Worm (Caenorhabditis elegans): ENCODE data around the gene gei-3.

The gei-3 gene

DNA sequence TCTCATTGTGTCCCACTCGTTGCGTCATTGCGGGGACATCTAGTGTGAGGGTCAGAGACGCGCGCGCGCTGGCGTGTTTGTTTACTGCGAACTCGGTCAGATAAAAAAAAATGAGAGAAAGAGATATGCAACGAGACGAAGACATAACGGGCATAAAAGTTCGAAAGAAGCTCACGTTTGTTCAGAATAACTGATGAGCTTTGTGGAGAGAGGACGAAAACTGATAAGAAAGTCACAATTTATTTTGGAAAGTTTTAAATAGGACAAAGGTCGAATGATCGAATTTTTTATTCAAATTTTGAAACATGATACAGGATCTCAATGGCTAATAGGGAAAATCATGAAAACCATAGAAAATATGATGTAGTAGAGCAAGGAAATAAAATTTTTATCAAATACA is 39.6 kb upstream of the gei-3 start:
- TF ChIP-seq K09A11.1 (tag; optimal IDR thresholded peaks at IDR 0.05; ENCODE audit: insufficient read depth), result no peak
- TF ChIP-seq F13H6.1 (tag; optimal IDR thresholded peaks at IDR 0.05), result no peak
- TF ChIP-seq pqm-1 (tag; optimal IDR thresholded peaks at IDR 0.05), result no peak
- peak; percentile 25 for TF ChIP-seq tbx-2 (tag; optimal IDR thresholded peaks at IDR 0.05)

ce11 chrX:12852575-12852974 is 39.1 kb upstream of the gei-3 start, which contains the start of gene chd-3:
chd-3 (minus strand) TSS chrX:12852601.
- TF ChIP-seq ceh-14 (tag; optimal IDR thresholded peaks at IDR 0.05) (no peak), hlh-30 (tag; optimal IDR thresholded peaks at IDR 0.05; ENCODE audit: insufficient read depth) (no peak), ceh-18 (tag; optimal IDR thresholded peaks at IDR 0.05) (no peak), unc-3 (GFP tag; conservative IDR thresholded peaks at IDR 0.05) (no peak), unc-3 (tag; optimal IDR thresholded peaks at IDR 0.05) (no peak), T23F11.4 (GFP tag; optimal IDR thresholded peaks at IDR 0.05) (no peak)

DNA sequence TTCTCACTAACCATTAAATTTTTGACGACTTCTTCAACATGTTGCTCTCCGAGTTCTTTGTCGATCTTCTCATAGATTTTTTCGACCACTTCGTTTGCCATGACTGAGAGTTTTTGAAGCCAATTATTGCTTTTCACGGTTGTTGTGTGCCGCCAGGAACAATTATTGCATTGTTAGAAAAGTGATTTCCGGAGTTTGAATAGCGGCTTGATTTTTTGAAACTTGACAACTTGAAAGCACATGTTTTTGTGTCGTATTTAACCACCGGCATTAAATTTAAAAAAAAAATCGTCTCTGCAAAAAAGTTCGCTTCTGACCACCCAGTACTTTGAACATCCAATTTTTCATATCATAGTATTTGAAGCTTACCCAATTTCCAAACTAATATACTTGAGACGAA is 32.6 kb upstream of the gei-3 start, which contains the start of gene C52G5.3:
Gene C52G5.3 (minus strand): TSS at position 101 of the 400 bp plus-strand sequence.
- TF ChIP-seq Y22D7AL.16 (tag; optimal IDR thresholded peaks at IDR 0.05), result no peak
- no peak for TF ChIP-seq F13H6.1 (tag; optimal IDR thresholded peaks at IDR 0.05)
- TF ChIP-seq rnt-1 (tag; optimal IDR thresholded peaks at IDR 0.05), result no peak
- no peak for TF ChIP-seq hlh-13 (GFP tag; optimal IDR thresholded peaks at IDR 0.05)
- no peak for TF ChIP-seq pat-9 (tag; optimal IDR thresholded peaks at IDR 0.05)
- no peak for TF ChIP-seq pros-1 (tag; optimal IDR thresholded peaks at IDR 0.05)
- TF ChIP-seq C08G9.2 (tag; optimal IDR thresholded peaks at IDR 0.05), result no peak
- TF ChIP-seq sox-4 (tag; optimal IDR thresholded peaks at IDR 0.05), result no peak
- no peak for TF ChIP-seq dve-1 (tag; optimal IDR thresholded peaks at IDR 0.05)
- no peak for TF ChIP-seq unc-3 (GFP tag; conservative IDR thresholded peaks at IDR 0.05)
- no peak for TF ChIP-seq unc-3 (tag; optimal IDR thresholded peaks at IDR 0.05)
- no peak for TF ChIP-seq ceh-9 (tag; optimal IDR thresholded peaks at IDR 0.05)
- no peak for TF ChIP-seq zip-5 (tag; optimal IDR thresholded peaks at IDR 0.05)

- TF ChIP-seq hlh-6 (tag; optimal IDR thresholded peaks at IDR 0.05), result no peak
These were observed 30.7 kb upstream of the gei-3 start for ce11 chrX:12844170-12844569.

DNA sequence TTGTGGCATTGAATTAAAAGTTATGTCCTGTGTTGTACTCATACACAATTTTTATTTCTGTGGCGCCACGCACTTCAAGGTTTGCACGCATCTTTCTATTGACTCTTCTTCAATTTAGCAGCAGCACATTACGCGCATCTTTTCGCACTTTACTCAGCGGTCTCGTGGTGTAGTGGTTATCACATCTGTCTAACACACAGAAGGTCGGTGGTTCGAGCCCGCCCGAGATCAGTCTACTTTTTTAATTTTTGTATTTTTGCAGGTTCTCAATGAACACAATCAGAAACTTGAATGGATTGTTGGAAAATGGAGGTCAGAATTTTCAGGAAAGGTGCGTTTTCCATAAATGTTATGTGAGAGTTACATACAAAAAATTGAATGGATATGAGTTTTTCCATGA is 30.1 kb upstream of the gei-3 start:
- TF ChIP-seq nfya-1 (tag; optimal IDR thresholded peaks at IDR 0.05) (no peak), hlh-30 (tag; optimal IDR thresholded peaks at IDR 0.05; ENCODE audit: insufficient read depth) (peak; percentile 5), unc-3 (GFP tag; conservative IDR thresholded peaks at IDR 0.05) (0 out of 2 replicates have a peak, but pooled peaks have one; percentile 16), unc-3 (tag; optimal IDR thresholded peaks at IDR 0.05) (no peak), ztf-16 (tag; optimal IDR thresholded peaks at IDR 0.05) (no peak), hlh-6 (tag; optimal IDR thresholded peaks at IDR 0.05) (peak; percentile 50), K02D7.2 (tag; optimal IDR thresholded peaks at IDR 0.05) (peak; percentile 11), hlh-15 (tag; optimal IDR thresholded peaks at IDR 0.05) (no peak), sox-2 (GFP tag; IDR thresholded peaks at IDR 0.05) (no peak), pha-4 (tag; optimal IDR thresholded peaks at IDR 0.05) (no peak), elt-2 (tag; optimal IDR thresholded peaks at IDR 0.05) (peak; percentile 59), tbx-2 (tag; optimal IDR thresholded peaks at IDR 0.05) (no peak), nhr-232 (tag; optimal IDR thresholded peaks at IDR 0.05) (peak; percentile 33), sox-4 (tag; optimal IDR thresholded peaks at IDR 0.05) (peak; percentile 9), C08G9.2 (tag; optimal IDR thresholded peaks at IDR 0.05) (peak; percentile 27), pat-9 (tag; optimal IDR thresholded peaks at IDR 0.05) (peak; percentile 47), sdc-2 (tag; optimal IDR thresholded peaks at IDR 0.05) (peak; percentile 30), hlh-13 (GFP tag; optimal IDR thresholded peaks at IDR 0.05) (no peak), lin-11 (tag; optimal IDR thresholded peaks at IDR 0.05) (peak; percentile 17), odd-2 (tag; optimal IDR thresholded peaks at IDR 0.05) (no peak), gmeb-2 (tag; optimal IDR thresholded peaks at IDR 0.05) (peak; percentile 31), ceh-6 (GFP tag; optimal IDR thresholded peaks at IDR 0.05) (peak; percentile 14), unc-86 (tag; optimal IDR thresholded peaks at IDR 0.05) (peak; percentile 13), C38D4.7 (GFP tag; optimal IDR thresholded peaks at IDR 0.05) (peak; percentile 38), Y22D7AL.16 (tag; optimal IDR thresholded peaks at IDR 0.05) (peak; percentile 20)

Data from whole organism, late embryonic.